Worm (Caenorhabditis elegans): ENCODE measurements around the gene AH10.2.

Gene AH10.2

ce11 chrV:14126341-14126924, 30.1 kb upstream of the AH10.2 start:
- TF ChIP-seq ces-1 (GFP tag; optimal IDR thresholded peaks at IDR 0.05) = peak; percentile 58
- TF ChIP-seq nhr-28 (tag; optimal IDR thresholded peaks at IDR 0.05) = no peak

ce11 chrV:14127834-14128233, 28.7 kb upstream of the AH10.2 start:
- TF ChIP-seq M03D4.4 (tag; optimal IDR thresholded peaks at IDR 0.05) (no peak), sptf-1 (tag; optimal IDR thresholded peaks at IDR 0.05) (no peak), mls-2 (tag; optimal IDR thresholded peaks at IDR 0.05) (no peak), ces-1 (GFP tag; optimal IDR thresholded peaks at IDR 0.05) (peak; percentile 80), unc-120 (tag; optimal IDR thresholded peaks at IDR 0.05; ENCODE audit: poor library complexity, severe bottlenecking) (no peak), nhr-237 (tag; optimal IDR thresholded peaks at IDR 0.05) (no peak), lin-13 (tag; optimal IDR thresholded peaks at IDR 0.05) (no peak), unc-39 (tag; optimal IDR thresholded peaks at IDR 0.05) (no peak)

- no peak for TF ChIP-seq pha-4 (tag; optimal IDR thresholded peaks at IDR 0.05)
- TF ChIP-seq sptf-1 (tag; optimal IDR thresholded peaks at IDR 0.05) = peak; percentile 25
Observed at ce11 chrV:14128858-14129257, 27.7 kb upstream of the AH10.2 start.

- no peak for TF ChIP-seq mep-1 (tag; optimal IDR thresholded peaks at IDR 0.05)
- TF ChIP-seq hlh-1 (tag; optimal IDR thresholded peaks at IDR 0.05) = no peak
- no peak for TF ChIP-seq unc-39 (tag; optimal IDR thresholded peaks at IDR 0.05)
- TF ChIP-seq elt-3 (tag; optimal IDR thresholded peaks at IDR 0.05) = no peak
- peak; percentile 20 for TF ChIP-seq sptf-1 (tag; optimal IDR thresholded peaks at IDR 0.05)
- TF ChIP-seq ces-1 (GFP tag; optimal IDR thresholded peaks at IDR 0.05) = peak; percentile 93
- TF ChIP-seq lin-13 (tag; optimal IDR thresholded peaks at IDR 0.05) = no peak
- TF ChIP-seq flh-1 (GFP tag; optimal IDR thresholded peaks at IDR 0.05) = no peak
Observed at ce11 chrV:14130226-14130625, 26.3 kb upstream of the AH10.2 start.

- TF ChIP-seq unc-62 (GFP tag; optimal IDR thresholded peaks at IDR 0.05) = no peak
- TF ChIP-seq unc-39 (tag; optimal IDR thresholded peaks at IDR 0.05) = no peak
- TF ChIP-seq lin-32 (GFP tag; optimal IDR thresholded peaks at IDR 0.05) = no peak
- no peak for TF ChIP-seq mls-2 (tag; optimal IDR thresholded peaks at IDR 0.05)
- TF ChIP-seq cnd-1 (tag; optimal IDR thresholded peaks at IDR 0.05) = no peak
- no peak for TF ChIP-seq lin-13 (tag; optimal IDR thresholded peaks at IDR 0.05)
- peak; percentile 16 for TF ChIP-seq ces-1 (GFP tag; optimal IDR thresholded peaks at IDR 0.05)
- TF ChIP-seq ceh-39 (tag; optimal IDR thresholded peaks at IDR 0.05) = no peak
- peak; percentile 20 for TF ChIP-seq hlh-1 (tag; optimal IDR thresholded peaks at IDR 0.05)
Observed at ce11 chrV:14133002-14133763, 23.4 kb upstream of the AH10.2 start.

ce11 chrV:14134757-14135441, 21.7 kb upstream of the AH10.2 start:
- TF ChIP-seq unc-62 (GFP tag; optimal IDR thresholded peaks at IDR 0.05) (no peak), lin-13 (tag; optimal IDR thresholded peaks at IDR 0.05) (no peak), pha-4 (tag; optimal IDR thresholded peaks at IDR 0.05) (no peak), ces-1 (GFP tag; optimal IDR thresholded peaks at IDR 0.05) (no peak), nhr-237 (tag; optimal IDR thresholded peaks at IDR 0.05) (no peak), sptf-1 (tag; optimal IDR thresholded peaks at IDR 0.05) (no peak), mep-1 (tag; optimal IDR thresholded peaks at IDR 0.05) (no peak), snpc-4 (tag; optimal IDR thresholded peaks at IDR 0.05) (no peak), zip-8 (tag; optimal IDR thresholded peaks at IDR 0.05) (no peak), unc-120 (tag; optimal IDR thresholded peaks at IDR 0.05; ENCODE audit: poor library complexity, severe bottlenecking) (no peak), flh-1 (GFP tag; optimal IDR thresholded peaks at IDR 0.05) (no peak), tbx-8 (GFP tag; optimal IDR thresholded peaks at IDR 0.05) (no peak), mls-2 (tag; optimal IDR thresholded peaks at IDR 0.05) (no peak), nhr-28 (tag; optimal IDR thresholded peaks at IDR 0.05) (no peak), drap-1 (GFP tag; optimal IDR thresholded peaks at IDR 0.05) (no peak), unc-39 (tag; optimal IDR thresholded peaks at IDR 0.05) (no peak), ceh-43 (GFP tag; optimal IDR thresholded peaks at IDR 0.05) (no peak)

ce11 chrV:14136152-14136551, 20.4 kb upstream of the AH10.2 start:
- TF ChIP-seq M03D4.4 (tag; optimal IDR thresholded peaks at IDR 0.05) (peak; percentile 27), unc-39 (tag; optimal IDR thresholded peaks at IDR 0.05) (no peak), pha-4 (tag; optimal IDR thresholded peaks at IDR 0.05) (peak; percentile 86), unc-120 (tag; optimal IDR thresholded peaks at IDR 0.05; ENCODE audit: poor library complexity, severe bottlenecking) (peak; percentile 59), lin-13 (tag; optimal IDR thresholded peaks at IDR 0.05) (no peak), lsy-2 (tag; optimal IDR thresholded peaks at IDR 0.05) (peak; percentile 41), mls-2 (tag; optimal IDR thresholded peaks at IDR 0.05) (peak; percentile 38), cnd-1 (tag; optimal IDR thresholded peaks at IDR 0.05) (peak; percentile 36), mep-1 (tag; optimal IDR thresholded peaks at IDR 0.05) (peak; percentile 72), sptf-1 (tag; optimal IDR thresholded peaks at IDR 0.05) (peak; percentile 54), nhr-28 (tag; optimal IDR thresholded peaks at IDR 0.05) (no peak), hlh-1 (tag; optimal IDR thresholded peaks at IDR 0.05) (peak; percentile 51), ceh-83 (GFP tag; optimal IDR thresholded peaks at IDR 0.05) (no peak), elt-3 (tag; optimal IDR thresholded peaks at IDR 0.05) (no peak), nhr-237 (tag; optimal IDR thresholded peaks at IDR 0.05) (peak; percentile 78), drap-1 (GFP tag; optimal IDR thresholded peaks at IDR 0.05) (peak; percentile 61), sem-2 (GFP tag; optimal IDR thresholded peaks at IDR 0.05) (no peak), ham-2 (GFP tag; optimal IDR thresholded peaks at IDR 0.05) (peak; percentile 81), ces-1 (GFP tag; optimal IDR thresholded peaks at IDR 0.05) (peak; percentile 31), lin-32 (GFP tag; optimal IDR thresholded peaks at IDR 0.05) (no peak), unc-62 (GFP tag; optimal IDR thresholded peaks at IDR 0.05) (peak; percentile 64)

Measured in whole organism, mixed stage, embryonic.